In the genomic region with DNA sequence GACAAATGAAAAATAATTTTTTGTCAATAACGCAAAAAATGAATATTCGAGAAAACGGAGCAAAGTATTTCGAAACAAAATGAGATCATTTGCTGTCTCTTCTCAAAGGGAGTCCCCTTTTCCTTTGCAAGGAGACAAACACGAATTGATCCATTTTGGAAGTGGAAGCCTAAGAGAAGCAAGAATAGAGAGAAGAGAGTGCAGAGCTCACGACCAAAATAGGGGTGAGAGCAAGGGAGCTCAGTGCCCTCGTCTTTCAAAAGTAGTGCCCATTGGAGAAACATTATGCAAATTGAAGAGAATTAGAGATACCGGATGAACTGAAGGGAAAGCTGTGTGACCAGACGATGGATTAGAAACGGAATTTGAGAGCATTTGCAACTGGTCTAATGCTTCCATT, we compare ENCODE assay signal across 7 worm cellular contexts.
A peak's percentile ranks its signal among the peaks of the same experiment; 100 is the strongest.
TF ChIP-seq lines count a peak whose summit lies in the region.

No protein-coding gene starts in this region.

TF ChIP-seq in whole organism, L1 larva, 84 proteins besides CTCF, POLR2A, EP300 and RAD21 (continues in another document):
- no peak for TF ChIP-seq nhr-90 (tag; optimal IDR thresholded peaks at IDR 0.05; lab: Kevin White, UChicago; ENCODE audit: poor library complexity)
- no peak for TF ChIP-seq sox-4 (tag; optimal IDR thresholded peaks at IDR 0.05; lab: Kevin White, UChicago)
- no peak for TF ChIP-seq zip-4 (GFP tag; optimal IDR thresholded peaks at IDR 0.05; lab: Kevin White, UChicago)
- TF ChIP-seq lin-35 (GFP tag; optimal IDR thresholded peaks at IDR 0.05; lab: Kevin White, UChicago): peak in 1 of 2 experiments; percentile 40
- TF ChIP-seq ets-5 (GFP tag; IDR thresholded peaks at IDR 0.05; lab: Robert Waterston, UW): no peak
- peak; percentile 84 for TF ChIP-seq lin-14 (GFP tag; optimal IDR thresholded peaks at IDR 0.05; lab: Kevin White, UChicago)
- peak in 1 of 2 experiments; percentile 29 for TF ChIP-seq efl-1 (optimal IDR thresholded peaks at IDR 0.05; lab: Kevin White, UChicago)
- TF ChIP-seq efl-1 (GFP tag; optimal IDR thresholded peaks at IDR 0.05 in 1 of 2; lab: Kevin White, UChicago): no peak
- no peak for TF ChIP-seq nhr-237 (tag; optimal IDR thresholded peaks at IDR 0.05; lab: Kevin White, UChicago)
- peak; percentile 9 for TF ChIP-seq xbp-1 (tag; optimal IDR thresholded peaks at IDR 0.05; lab: Kevin White, UChicago)
- TF ChIP-seq ama-1 (optimal IDR thresholded peaks at IDR 0.05; lab: Kevin White, UChicago): no peak
- no peak for TF ChIP-seq nhr-76 (tag; optimal IDR thresholded peaks at IDR 0.05; lab: Kevin White, UChicago)

TF ChIP-seq in whole organism, L2 larva, 48 proteins besides CTCF, POLR2A, EP300 and RAD21 (continues in another document):
- TF ChIP-seq nhr-77 (tag; optimal IDR thresholded peaks at IDR 0.05; lab: Kevin White, UChicago) (no peak), ceh-16 (tag; optimal IDR thresholded peaks at IDR 0.05; lab: Kevin White, UChicago) (no peak), zag-1 (tag; optimal IDR thresholded peaks at IDR 0.05; lab: Kevin White, UChicago) (peak; percentile 83), alr-1 (tag; optimal IDR thresholded peaks at IDR 0.05; lab: Kevin White, UChicago) (no peak), unc-62 (GFP tag; optimal IDR thresholded peaks at IDR 0.05; lab: Kevin White, UChicago) (no peak), nhr-10 (tag; optimal IDR thresholded peaks at IDR 0.05; lab: Kevin White, UChicago) (no peak), elt-1 (tag; optimal IDR thresholded peaks at IDR 0.05; lab: Kevin White, UChicago) (no peak), nhr-129 (tag; optimal IDR thresholded peaks at IDR 0.05; lab: Kevin White, UChicago) (peak; percentile 62), mdl-1 (tag; optimal IDR thresholded peaks at IDR 0.05; lab: Kevin White, UChicago) (peak in 1 of 2 experiments; percentile 12), R02D3.7 (tag; optimal IDR thresholded peaks at IDR 0.05; lab: Kevin White, UChicago) (no peak), sem-4 (tag; optimal IDR thresholded peaks at IDR 0.05; lab: Kevin White, UChicago) (peak; percentile 53), ceh-82 (tag; optimal IDR thresholded peaks at IDR 0.05; lab: Kevin White, UChicago) (no peak), nhr-21 (tag; optimal IDR thresholded peaks at IDR 0.05; lab: Kevin White, UChicago) (no peak)

TF ChIP-seq in whole organism, L3 larva, 47 proteins besides CTCF, POLR2A, EP300 and RAD21 (continues in another document):
- TF ChIP-seq nfya-1 (tag; optimal IDR thresholded peaks at IDR 0.05; lab: Kevin White, UChicago; ENCODE audit: insufficient read depth) (peak; percentile 55), egl-5 (tag; optimal IDR thresholded peaks at IDR 0.05; lab: Kevin White, UChicago) (no peak), ama-1 (optimal IDR thresholded peaks at IDR 0.05; lab: Kevin White, UChicago) (no peak), tbx-2 (tag; optimal IDR thresholded peaks at IDR 0.05; lab: Kevin White, UChicago) (peak; percentile 2), nhr-43 (tag; optimal IDR thresholded peaks at IDR 0.05; lab: Kevin White, UChicago; ENCODE audit: poor library complexity, severe bottlenecking) (no peak), ceh-16 (tag; optimal IDR thresholded peaks at IDR 0.05; lab: Kevin White, UChicago) (no peak), snpc-4 (tag; optimal IDR thresholded peaks at IDR 0.05; lab: Kevin White, UChicago) (no peak), nhr-23 (tag; optimal IDR thresholded peaks at IDR 0.05; lab: Kevin White, UChicago) (no peak), ceh-82 (tag; optimal IDR thresholded peaks at IDR 0.05; lab: Kevin White, UChicago) (no peak), nhr-28 (tag; optimal IDR thresholded peaks at IDR 0.05; lab: Kevin White, UChicago) (no peak), lin-15B (tag; optimal IDR thresholded peaks at IDR 0.05; lab: Kevin White, UChicago) (peak; percentile 16), hmg-11 (tag; optimal IDR thresholded peaks at IDR 0.05; lab: Kevin White, UChicago) (peak; percentile 60), lin-39 (tag; optimal IDR thresholded peaks at IDR 0.05; lab: Kevin White, UChicago) (peak; percentile 84)

TF ChIP-seq in whole organism, L4 larva, 104 proteins besides CTCF, POLR2A, EP300 and RAD21 (continues in another document):
- peak; percentile 25 for TF ChIP-seq ces-1 (GFP tag; optimal IDR thresholded peaks at IDR 0.05; lab: Kevin White, UChicago)
- peak; percentile 63 for TF ChIP-seq hmg-1.1 (GFP tag; IDR thresholded peaks at IDR 0.05; lab: Robert Waterston, UW)
- no peak for TF ChIP-seq F49E8.2 (tag; optimal IDR thresholded peaks at IDR 0.05; lab: Kevin White, UChicago; ENCODE audit: borderline replicate concordance)
- no peak for TF ChIP-seq spr-3 (GFP tag; optimal IDR thresholded peaks at IDR 0.05; lab: Kevin White, UChicago)
- no peak for TF ChIP-seq egl-27 (tag; optimal IDR thresholded peaks at IDR 0.05; lab: Kevin White, UChicago)
- no peak for TF ChIP-seq lim-7 (GFP tag; IDR thresholded peaks at IDR 0.05; lab: Robert Waterston, UW)
- no peak for TF ChIP-seq tag-97 (GFP tag; IDR thresholded peaks at IDR 0.05; lab: Robert Waterston, UW)
- TF ChIP-seq zfp-3 (GFP tag; conservative IDR thresholded peaks at IDR 0.05; lab: Robert Waterston, UW): no peak
- no peak for TF ChIP-seq attf-4 (tag; optimal IDR thresholded peaks at IDR 0.05; lab: Kevin White, UChicago)
- 0 out of 2 replicates have a peak, but pooled peaks have one; percentile 21 for TF ChIP-seq egl-43 (GFP tag; IDR thresholded peaks at IDR 0.05; lab: Robert Waterston, UW)
- peak; percentile 9 for TF ChIP-seq rbr-2 (tag; optimal IDR thresholded peaks at IDR 0.05; lab: Kevin White, UChicago)
- no peak for TF ChIP-seq zfp-2 (tag; optimal IDR thresholded peaks at IDR 0.05; lab: Kevin White, UChicago)
- TF ChIP-seq mdt-29 (GFP tag; IDR thresholded peaks at IDR 0.05; lab: Robert Waterston, UW): 0 out of 2 replicates have a peak, but pooled peaks have one; percentile 11

TF ChIP-seq in whole organism, late embryonic, 69 proteins besides CTCF, POLR2A, EP300 and RAD21:
- TF ChIP-seq ceh-31 (tag; optimal IDR thresholded peaks at IDR 0.05; lab: Kevin White, UChicago): peak; percentile 51
- TF ChIP-seq pqm-1 (tag; optimal IDR thresholded peaks at IDR 0.05; lab: Kevin White, UChicago): no peak
- peak; percentile 44 for TF ChIP-seq ceh-34 (tag; optimal IDR thresholded peaks at IDR 0.05; lab: Kevin White, UChicago)
- TF ChIP-seq tbx-2 (tag; optimal IDR thresholded peaks at IDR 0.05; lab: Kevin White, UChicago): peak; percentile 39
- TF ChIP-seq C38D4.7 (GFP tag; optimal IDR thresholded peaks at IDR 0.05; lab: Kevin White, UChicago): no peak
- TF ChIP-seq unc-42 (tag; optimal IDR thresholded peaks at IDR 0.05; lab: Kevin White, UChicago): peak; percentile 60

TF ChIP-seq in whole organism, mixed stage, embryonic, 35 proteins besides CTCF, POLR2A, EP300 and RAD21:
- TF ChIP-seq elt-1 (tag; optimal IDR thresholded peaks at IDR 0.05; lab: Kevin White, UChicago; ENCODE audit: borderline replicate concordance, insufficient read depth): no peak
- TF ChIP-seq nhr-76 (tag; optimal IDR thresholded peaks at IDR 0.05; lab: Kevin White, UChicago): no peak
- TF ChIP-seq nhr-28 (tag; optimal IDR thresholded peaks at IDR 0.05; lab: Kevin White, UChicago): no peak
- peak; percentile 80 for TF ChIP-seq ces-1 (GFP tag; optimal IDR thresholded peaks at IDR 0.05; lab: Kevin White, UChicago)
- TF ChIP-seq unc-39 (tag; optimal IDR thresholded peaks at IDR 0.05; lab: Kevin White, UChicago): no peak
- TF ChIP-seq mls-2 (tag; optimal IDR thresholded peaks at IDR 0.05; lab: Kevin White, UChicago): peak; percentile 20
- TF ChIP-seq drap-1 (GFP tag; optimal IDR thresholded peaks at IDR 0.05; lab: Kevin White, UChicago): peak; percentile 4
- TF ChIP-seq zip-8 (tag; optimal IDR thresholded peaks at IDR 0.05; lab: Kevin White, UChicago): no peak
- TF ChIP-seq hlh-1 (tag; optimal IDR thresholded peaks at IDR 0.05; lab: Kevin White, UChicago): no peak
- TF ChIP-seq mep-1 (tag; optimal IDR thresholded peaks at IDR 0.05; lab: Kevin White, UChicago): no peak
- no peak for TF ChIP-seq nhr-237 (tag; optimal IDR thresholded peaks at IDR 0.05; lab: Kevin White, UChicago)

TF ChIP-seq in whole organism, young adult, 124 proteins besides CTCF, POLR2A, EP300 and RAD21:
- TF ChIP-seq ztf-18 (tag; optimal IDR thresholded peaks at IDR 0.05; lab: Kevin White, UChicago): no peak
- peak; percentile 52; the same call in 1 of the 2 replicates for TF ChIP-seq hmg-1.2 (GFP tag; IDR thresholded peaks at IDR 0.05; lab: Robert Waterston, UW)
- TF ChIP-seq T07F8.4 (tag; optimal IDR thresholded peaks at IDR 0.05; lab: Kevin White, UChicago): no peak
- TF ChIP-seq chd-7 (tag; optimal IDR thresholded peaks at IDR 0.05; lab: Kevin White, UChicago): peak; percentile 19
- no peak for TF ChIP-seq snpc-1.3 (tag; optimal IDR thresholded peaks at IDR 0.05; lab: Kevin White, UChicago; ENCODE audit: insufficient read depth)
- TF ChIP-seq ama-1 (optimal IDR thresholded peaks at IDR 0.05; lab: Kevin White, UChicago): peak; percentile 24
- TF ChIP-seq ama-1 (GFP tag; optimal IDR thresholded peaks at IDR 0.05; lab: Kevin White, UChicago): no peak
- no peak for TF ChIP-seq cebp-1 (GFP tag; IDR thresholded peaks at IDR 0.05; lab: Robert Waterston, UW)
- TF ChIP-seq cebp-1 (tag; optimal IDR thresholded peaks at IDR 0.05; lab: Kevin White, UChicago): peak; percentile 44
- no peak for TF ChIP-seq unc-130 (GFP tag; optimal IDR thresholded peaks at IDR 0.05; lab: Kevin White, UChicago)
- no peak for TF ChIP-seq sptf-2 (GFP tag; optimal IDR thresholded peaks at IDR 0.05; lab: Kevin White, UChicago)
- TF ChIP-seq ztf-28 (GFP tag; IDR thresholded peaks at IDR 0.05; lab: Robert Waterston, UW): no peak
